Fruit fly (Drosophila melanogaster) whole organism, prepupa: ENCODE data around the gene kri.

ENCODE experiments used
- Blimp-1 ChIP-seq: fragments of 200-800 bp; sonication (Bioruptor generic); optimal IDR thresholded peaks from 3 replicates; lab custom pipeline; 2017; ENCODE audit warnings: missing biosample characterization, missing genetic modification characterization, mild to moderate bottlenecking, moderate library complexity, missing genetic modification reagents
- CG10669 ChIP-seq: fragments of 200-800 bp; sonication (Bioruptor generic); optimal IDR thresholded peaks from 3 replicates; lab custom pipeline; 2018; ENCODE audit warnings: missing biosample characterization, mild to moderate bottlenecking, missing genetic modification characterization, moderate library complexity
- CG11762 ChIP-seq: fragments of 200-800 bp; sonication (Bioruptor generic); optimal IDR thresholded peaks from 3 replicates; lab custom pipeline; 2016; ENCODE audit warnings: missing biosample characterization, missing genetic modification characterization; ENCODE audit not compliant: insufficient read depth
- CG15336 ChIP-seq: fragments of 200-800 bp; sonication (Bioruptor generic); IDR thresholded peaks from 2 replicates; pipeline ENCODE4 v1.3.6; 2022; ENCODE audit warnings: missing biosample characterization, missing genetic modification characterization
- CG1621 ChIP-seq: fragments of 200-800 bp; sonication (Bioruptor generic); optimal IDR thresholded peaks from 3 replicates; lab custom pipeline; 2018; ENCODE audit warnings: missing biosample characterization, mild to moderate bottlenecking, missing genetic modification characterization
- CG3032 ChIP-seq: fragments of 200-800 bp; optimal IDR thresholded peaks from 2 replicates; lab custom pipeline; 2019; ENCODE audit warnings: missing biosample characterization, mild to moderate bottlenecking, missing genetic modification characterization, moderate library complexity
- CG31627 ChIP-seq: fragments of 200-800 bp; sonication (Bioruptor generic); optimal IDR thresholded peaks from 3 replicates; lab custom pipeline; 2016; ENCODE audit warnings: missing biosample characterization, missing genetic modification characterization
- CG32006 ChIP-seq: fragments of 200-800 bp; sonication (Bioruptor generic); optimal IDR thresholded peaks from 3 replicates; lab custom pipeline; 2017; ENCODE audit warnings: missing biosample characterization, mild to moderate bottlenecking, missing genetic modification characterization
- CG3919 ChIP-seq: fragments of 200-800 bp; sonication (Bioruptor generic); optimal IDR thresholded peaks from 3 replicates; lab custom pipeline; 2016; ENCODE audit warnings: missing biosample characterization, missing genetic modification characterization
- CG4318 ChIP-seq: fragments of 200-800 bp; sonication (Bioruptor generic); optimal IDR thresholded peaks from 3 replicates; lab custom pipeline; 2017; ENCODE audit warnings: missing biosample characterization, mild to moderate bottlenecking, missing genetic modification characterization
- CG6163 ChIP-seq: fragments of 200-800 bp; sonication (Bioruptor generic); IDR thresholded peaks from 3 replicates; pipeline ENCODE4 v1.3.6; 2022; ENCODE audit warnings: missing biosample characterization, missing genetic modification characterization
- CG6276 ChIP-seq: fragments of 200-800 bp; sonication (Bioruptor generic); optimal IDR thresholded peaks from 2 replicates; lab custom pipeline; 2017; ENCODE audit warnings: missing biosample characterization, mild to moderate bottlenecking, missing genetic modification characterization
- CG6808 ChIP-seq: fragments of 200-800 bp; sonication (Bioruptor generic); optimal IDR thresholded peaks from 3 replicates; lab custom pipeline; 2017; ENCODE audit warnings: missing biosample characterization, missing genetic modification characterization, mild to moderate bottlenecking, moderate library complexity, missing genetic modification reagents
- CG7368 ChIP-seq: fragments of 200-800 bp; sonication (Bioruptor generic); optimal IDR thresholded peaks from 3 replicates; lab custom pipeline; 2016; ENCODE audit warnings: missing biosample characterization, missing genetic modification characterization
- CG8119 ChIP-seq: fragments of 200-800 bp; sonication (Bioruptor generic); IDR thresholded peaks from 3 replicates; pipeline ENCODE4 v1.3.6; 2022; ENCODE audit warnings: missing biosample characterization, missing genetic modification characterization
- CG9139 ChIP-seq: fragments of 200-800 bp; sonication (Bioruptor generic); optimal IDR thresholded peaks from 3 replicates; lab custom pipeline; 2017; ENCODE audit warnings: missing biosample characterization, mild to moderate bottlenecking, missing genetic modification characterization
- Eip75B ChIP-seq: fragments of 200-800 bp; sonication (Bioruptor generic); optimal IDR thresholded peaks from 3 replicates; lab custom pipeline; 2016; ENCODE audit warnings: missing biosample characterization, missing genetic modification characterization
- Eip78C ChIP-seq: fragments of 200-800 bp; sonication (Bioruptor generic); peaks from one replicate; lab custom pipeline; 2016; ENCODE audit warnings: missing biosample characterization, missing genetic modification characterization
- Ets21C ChIP-seq: fragments of 200-800 bp; sonication (Bioruptor generic); optimal IDR thresholded peaks from 3 replicates; lab custom pipeline; 2016; ENCODE audit warnings: missing biosample characterization, missing genetic modification characterization
- Ets96B ChIP-seq: fragments of 200-800 bp; optimal IDR thresholded peaks from 2 replicates; lab custom pipeline; 2019; ENCODE audit warnings: missing biosample characterization, mild to moderate bottlenecking, missing genetic modification characterization, moderate library complexity
- Gug ChIP-seq: fragments of 200-800 bp; sonication (Bioruptor generic); IDR thresholded peaks from 2 replicates; pipeline ENCODE4 v1.3.6; 2022; ENCODE audit warnings: missing biosample characterization, missing genetic modification characterization
- Hr39 ChIP-seq: fragments of 200-800 bp; sonication (Bioruptor generic); optimal IDR thresholded peaks from 2 replicates; lab custom pipeline; 2016; ENCODE audit warnings: missing biosample characterization, missing genetic modification characterization
- Hr4 ChIP-seq: fragments of 200-800 bp; sonication (Bioruptor generic); optimal IDR thresholded peaks from 3 replicates; lab custom pipeline; 2016; ENCODE audit warnings: missing biosample characterization, missing genetic modification characterization
- Lpt ChIP-seq: fragments of 200-800 bp; sonication (Bioruptor generic); optimal IDR thresholded peaks from 3 replicates; lab custom pipeline; 2016; ENCODE audit warnings: missing biosample characterization, missing genetic modification characterization
- Met ChIP-seq: fragments of 200-800 bp; sonication (Bioruptor generic); optimal IDR thresholded peaks from 3 replicates; lab custom pipeline; 2016; ENCODE audit warnings: missing biosample characterization, missing genetic modification characterization
- OdsH ChIP-seq: fragments of 200-800 bp; sonication (Bioruptor generic); optimal IDR thresholded peaks from 3 replicates; lab custom pipeline; 2016; ENCODE audit warnings: missing biosample characterization, missing genetic modification characterization
- Sox102F ChIP-seq: fragments of 200-800 bp; sonication (Bioruptor generic); optimal IDR thresholded peaks from 2 replicates; lab custom pipeline; 2016; ENCODE audit warnings: missing biosample characterization, mild to moderate bottlenecking, missing genetic modification characterization
- Sox14 ChIP-seq: fragments of 200-800 bp; sonication (Bioruptor generic); optimal IDR thresholded peaks from 3 replicates; lab custom pipeline; 2016; ENCODE audit warnings: missing biosample characterization, missing genetic modification characterization
- Sox15 ChIP-seq: fragments of 200-800 bp; sonication (Bioruptor generic); optimal IDR thresholded peaks from 3 replicates; lab custom pipeline; 2016; ENCODE audit warnings: missing biosample characterization, missing genetic modification characterization
- achi ChIP-seq: fragments of 200-800 bp; sonication (Bioruptor generic); optimal IDR thresholded peaks from 3 replicates; lab custom pipeline; 2016; ENCODE audit warnings: missing biosample characterization, missing genetic modification characterization
- acj6 ChIP-seq: fragments of 200-800 bp; sonication (Bioruptor generic); optimal IDR thresholded peaks from 3 replicates; lab custom pipeline; 2016; ENCODE audit warnings: missing biosample characterization, missing genetic modification characterization
- dsx ChIP-seq: fragments of 200-800 bp; optimal IDR thresholded peaks from 3 replicates; lab custom pipeline; 2019; ENCODE audit warnings: missing biosample characterization, mild to moderate bottlenecking, missing genetic modification characterization, moderate library complexity; ENCODE audit not compliant: poor library complexity, severe bottlenecking
- esn ChIP-seq: fragments of 200-800 bp; sonication (Bioruptor generic); optimal IDR thresholded peaks from 2 replicates; lab custom pipeline; 2016; ENCODE audit warnings: missing biosample characterization, mild to moderate bottlenecking, missing genetic modification characterization, moderate library complexity
- fd59A ChIP-seq: fragments of 200-800 bp; sonication (Bioruptor generic); optimal IDR thresholded peaks from 2 replicates; lab custom pipeline; 2017; ENCODE audit warnings: missing biosample characterization, mild to moderate bottlenecking, missing genetic modification characterization, missing genetic modification reagents
- fd85E ChIP-seq: fragments of 200-800 bp; sonication (Bioruptor generic); optimal IDR thresholded peaks from 3 replicates; lab custom pipeline; 2016; ENCODE audit warnings: missing biosample characterization, missing genetic modification characterization
- fkh ChIP-seq: fragments of 200-800 bp; sonication (Bioruptor generic); optimal IDR thresholded peaks from 3 replicates; lab custom pipeline; 2017; ENCODE audit warnings: missing biosample characterization, mild to moderate bottlenecking, missing genetic modification characterization, moderate library complexity
- lz ChIP-seq: fragments of 200-800 bp; sonication (Bioruptor generic); optimal IDR thresholded peaks from 3 replicates; lab custom pipeline; 2016; ENCODE audit warnings: missing biosample characterization, missing genetic modification characterization
- net ChIP-seq: fragments of 200-800 bp; sonication (Bioruptor generic); optimal IDR thresholded peaks from 3 replicates; lab custom pipeline; 2016; ENCODE audit warnings: missing biosample characterization, missing genetic modification characterization
- pdm3 ChIP-seq: fragments of 200-800 bp; sonication (Bioruptor generic); optimal IDR thresholded peaks from 3 replicates; lab custom pipeline; 2016; ENCODE audit warnings: missing biosample characterization, missing genetic modification characterization
- svp ChIP-seq: fragments of 200-800 bp; sonication (Bioruptor generic); peaks from one replicate; lab custom pipeline; 2016; ENCODE audit warnings: missing biosample characterization, missing genetic modification characterization
- vri ChIP-seq: fragments of 200-800 bp; sonication (Bioruptor generic); optimal IDR thresholded peaks from 3 replicates; lab custom pipeline; 2016; ENCODE audit warnings: missing biosample characterization, mild to moderate bottlenecking, missing genetic modification characterization

kri gene

dm6 chr3L:5785237-5786062, 25.3 kb upstream of the kri start:
- TF ChIP-seq Met (no peak), CG15336 (GFP tag; lab: Robert Waterston, UW) (0 out of 2 replicates have a peak, but pooled peaks have one; percentile 37), CG10669 (no peak), Eip78C (GFP tag; lab: Kevin White, UChicago) (peak; percentile 65), esn (GFP tag; lab: Kevin White, UChicago) (no peak), CG8119 (GFP tag; lab: Robert Waterston, UW) (peak; percentile 29; the same call in 1 of the 3 replicates), net (GFP tag; lab: Kevin White, UChicago) (no peak), fkh (GFP tag; lab: Kevin White, UChicago) (peak; percentile 44), CG7368 (GFP tag; lab: Kevin White, UChicago) (no peak), acj6 (GFP tag; lab: Kevin White, UChicago) (no peak)

- TF ChIP-seq Blimp-1 = peak; percentile 51
- TF ChIP-seq CG11762 (GFP tag; lab: Kevin White, UChicago) = no peak
Measured at dm6 chr3L:5786604-5787003, 24.2 kb upstream of the kri start, which contains the start of gene Cralbp. TSS of gene Cralbp (minus strand) at chr3L:5786718.

- TF ChIP-seq Eip75B (no peak), Sox15 (GFP tag; lab: Kevin White, UChicago) (no peak), fd85E (no peak), esn (GFP tag; lab: Kevin White, UChicago) (no peak), CG32006 (GFP tag; lab: Kevin White, UChicago) (no peak), CG6808 (GFP tag; lab: Kevin White, UChicago) (no peak), CG7368 (GFP tag; lab: Kevin White, UChicago) (no peak), CG9139 (no peak)
Measured at dm6 chr3L:5787476-5787875, 23.3 kb upstream of the kri start.

dm6 chr3L:5788823-5789222, 21.9 kb upstream of the kri start:
- TF ChIP-seq net (GFP tag; lab: Kevin White, UChicago) (no peak), Sox102F (GFP tag; lab: Kevin White, UChicago) (no peak), Lpt (GFP tag; lab: Kevin White, UChicago) (no peak), CG6276 (no peak), pdm3 (no peak)

dm6 chr3L:5789663-5790062, 21.1 kb upstream of the kri start:
- TF ChIP-seq CG8119 (GFP tag; lab: Robert Waterston, UW) = no peak
- TF ChIP-seq CG10669 = no peak
- no peak for TF ChIP-seq Ets21C (GFP tag; lab: Kevin White, UChicago)
- no peak for TF ChIP-seq OdsH (GFP tag; lab: Kevin White, UChicago)
- TF ChIP-seq CG7368 (GFP tag; lab: Kevin White, UChicago) = no peak
- peak; percentile 27; the same call in 1 of the 2 replicates for TF ChIP-seq CG15336 (GFP tag; lab: Robert Waterston, UW)
- TF ChIP-seq CG31627 (GFP tag; lab: Kevin White, UChicago) = peak; percentile 17
- TF ChIP-seq fd59A (GFP tag; lab: Kevin White, UChicago) = no peak
- TF ChIP-seq Hr39 (GFP tag; lab: Kevin White, UChicago) = peak; percentile 43
- TF ChIP-seq achi (GFP tag; lab: Kevin White, UChicago) = no peak
- TF ChIP-seq lz (GFP tag; lab: Kevin White, UChicago) = peak; percentile 57
- no peak for TF ChIP-seq dsx (GFP tag; lab: Kevin White, UChicago)
- no peak for TF ChIP-seq CG1621 (tag; lab: Kevin White, UChicago)
- peak; percentile 34 for TF ChIP-seq CG3032 (tag; lab: Kevin White, UChicago)
- no peak for TF ChIP-seq svp (GFP tag; lab: Kevin White, UChicago)
- no peak for TF ChIP-seq pdm3
- no peak for TF ChIP-seq CG9139
- peak; percentile 86 for TF ChIP-seq Eip78C (GFP tag; lab: Kevin White, UChicago)
- TF ChIP-seq Sox14 = no peak
- no peak for TF ChIP-seq Hr4 (GFP tag; lab: Kevin White, UChicago)
- no peak for TF ChIP-seq net (GFP tag; lab: Kevin White, UChicago)
- TF ChIP-seq Gug (GFP tag; lab: Robert Waterston, UW) = no peak
- no peak for TF ChIP-seq Sox102F (GFP tag; lab: Kevin White, UChicago)
- TF ChIP-seq vri = no peak
- no peak for TF ChIP-seq CG6163 (GFP tag; lab: Robert Waterston, UW)
- TF ChIP-seq Lpt (GFP tag; lab: Kevin White, UChicago) = no peak
- no peak for TF ChIP-seq Ets96B (tag; lab: Kevin White, UChicago)
- TF ChIP-seq fkh (GFP tag; lab: Kevin White, UChicago) = no peak
- no peak for TF ChIP-seq CG3919 (GFP tag; lab: Kevin White, UChicago)
- TF ChIP-seq CG4318 (GFP tag; lab: Kevin White, UChicago) = no peak
